Fruit fly (Drosophila melanogaster) whole organism, embryonic: Measurements from ENCODE around the gene PCNA2.

ENCODE experiments used
- BEAF-32 ChIP-seq: fragments of 200-800 bp; sonication (Bioruptor generic); optimal IDR thresholded peaks from 3 replicates; lab custom pipeline; 2017; ENCODE audit warnings: missing biosample characterization, missing genetic modification characterization, mild to moderate bottlenecking, moderate library complexity, missing genetic modification reagents
- Bgb ChIP-seq: fragments of 200-800 bp; sonication (Bioruptor generic); IDR thresholded peaks from 2 replicates; pipeline ENCODE4 v1.3.6; 2022; ENCODE audit warnings: missing biosample characterization, missing genetic modification characterization; ENCODE audit not compliant: partially characterized antibody
- CG10209 ChIP-seq: fragments of 200-800 bp; sonication (Bioruptor generic); optimal IDR thresholded peaks from 3 replicates; lab custom pipeline; 2017; ENCODE audit warnings: missing biosample characterization, mild to moderate bottlenecking, missing genetic modification characterization, missing genetic modification reagents
- CG12104 ChIP-seq: fragments of 200-800 bp; sonication (Bioruptor generic); optimal IDR thresholded peaks from 3 replicates; lab custom pipeline; 2016; ENCODE audit warnings: missing biosample characterization, missing genetic modification characterization
- CG13624 ChIP-seq: fragments of 200-800 bp; sonication (Bioruptor generic); optimal IDR thresholded peaks from 2 replicates; lab custom pipeline; 2016; ENCODE audit warnings: missing biosample characterization, missing genetic modification characterization
- CG1603 ChIP-seq: fragments of 200-800 bp; sonication (Bioruptor generic); optimal IDR thresholded peaks from 2 replicates; lab custom pipeline; 2019; ENCODE audit warnings: missing biosample characterization, mild to moderate bottlenecking, missing genetic modification characterization, moderate library complexity
- CG2116 ChIP-seq: fragments of 200-800 bp; sonication (Bioruptor generic); optimal IDR thresholded peaks from 3 replicates; lab custom pipeline; 2018; ENCODE audit warnings: missing biosample characterization, mild to moderate bottlenecking, missing genetic modification characterization
- CG2129 ChIP-seq: fragments of 200-800 bp; sonication (Bioruptor generic); IDR thresholded peaks from 2 replicates; pipeline ENCODE4 v1.3.6; 2022; ENCODE audit warnings: missing biosample characterization, missing genetic modification characterization; ENCODE audit not compliant: partially characterized antibody
- CG2712 ChIP-seq: fragments of 200-800 bp; optimal IDR thresholded peaks from 3 replicates; lab custom pipeline; 2019; ENCODE audit warnings: missing biosample characterization, mild to moderate bottlenecking, missing genetic modification characterization, moderate library complexity
- CG30431 ChIP-seq: fragments of 200-800 bp; sonication (Bioruptor generic); optimal IDR thresholded peaks from 2 replicates; lab custom pipeline; 2017; ENCODE audit warnings: missing biosample characterization, missing genetic modification characterization
- CG31365 ChIP-seq: fragments of 200-800 bp; sonication (Bioruptor generic); optimal IDR thresholded peaks from 2 replicates; lab custom pipeline; 2018; ENCODE audit warnings: missing biosample characterization, mild to moderate bottlenecking, missing genetic modification characterization
- CG34224 ChIP-seq: fragments of 200-800 bp; sonication (Bioruptor generic); IDR thresholded peaks from 3 replicates; pipeline ENCODE4 v1.3.6; 2022; ENCODE audit warnings: missing biosample characterization, missing genetic modification characterization; ENCODE audit not compliant: partially characterized antibody
- CG34376 ChIP-seq: fragments of 200-800 bp; sonication (Bioruptor generic); optimal IDR thresholded peaks from 2 replicates; lab custom pipeline; 2018; ENCODE audit warnings: missing biosample characterization, mild to moderate bottlenecking, missing genetic modification characterization
- CG34422 ChIP-seq: fragments of 200-800 bp; sonication (Bioruptor generic); IDR thresholded peaks from 3 replicates; pipeline ENCODE4 v1.3.6; 2022; ENCODE audit warnings: missing biosample characterization, missing genetic modification characterization
- CG4282 ChIP-seq: fragments of 200-800 bp; sonication (Bioruptor generic); optimal IDR thresholded peaks from 2 replicates; lab custom pipeline; 2016; ENCODE audit warnings: missing biosample characterization, missing genetic modification characterization
- CG4730 ChIP-seq: fragments of 200-800 bp; sonication (Bioruptor generic); IDR thresholded peaks from 2 replicates; pipeline ENCODE4 v1.3.6; 2022; ENCODE audit warnings: missing biosample characterization, missing genetic modification characterization
- CG5953 ChIP-seq: fragments of 200-800 bp; sonication (Bioruptor generic); IDR thresholded peaks from 2 replicates; pipeline ENCODE4 v1.3.6; 2022; ENCODE audit warnings: missing biosample characterization, missing genetic modification characterization
- Doc3 ChIP-seq: fragments of 200-800 bp; sonication (Bioruptor generic); IDR thresholded peaks from 3 replicates; pipeline ENCODE4 v1.3.6; 2022; ENCODE audit warnings: missing biosample characterization, missing genetic modification characterization; ENCODE audit not compliant: partially characterized antibody
- Dp ChIP-seq: fragments of 200-800 bp; sonication (Bioruptor generic); optimal IDR thresholded peaks from 2 replicates; lab custom pipeline; 2018; ENCODE audit warnings: missing biosample characterization, mild to moderate bottlenecking, missing genetic modification characterization, moderate library complexity
- Dref ChIP-seq: fragments of 200-800 bp; sonication (Bioruptor generic); IDR thresholded peaks from 2 replicates; pipeline ENCODE4 v1.3.6; 2022; ENCODE audit warnings: missing biosample characterization, missing genetic modification characterization
- HLH4C ChIP-seq: fragments of 200-800 bp; sonication (Bioruptor generic); IDR thresholded peaks from 3 replicates; pipeline ENCODE4 v1.3.6; 2022; ENCODE audit warnings: missing biosample characterization, missing genetic modification characterization; ENCODE audit not compliant: partially characterized antibody
- HLHmδ ChIP-seq: fragments of 200-800 bp; sonication (Bioruptor generic); optimal IDR thresholded peaks from 2 replicates; lab custom pipeline; 2018; ENCODE audit warnings: missing biosample characterization, mild to moderate bottlenecking, missing genetic modification characterization, moderate library complexity
- HmgZ ChIP-seq: fragments of 200-800 bp; sonication (Bioruptor generic); optimal IDR thresholded peaks from 2 replicates; lab custom pipeline; 2018; ENCODE audit warnings: missing biosample characterization, mild to moderate bottlenecking, missing genetic modification characterization
- Hsf ChIP-seq: fragments of 200-800 bp; sonication (Bioruptor generic); optimal IDR thresholded peaks from 3 replicates; lab custom pipeline; 2016; ENCODE audit warnings: missing biosample characterization, missing genetic modification characterization
- Med ChIP-seq: fragments of 200-800 bp; sonication (Bioruptor generic); peaks from one replicate; lab custom pipeline; 2016; ENCODE audit warnings: missing biosample characterization, missing genetic modification characterization, mild to moderate bottlenecking, inconsistent platforms, moderate library complexity
- Myb ChIP-seq: fragments of 200-800 bp; sonication (Bioruptor generic); optimal IDR thresholded peaks from 2 replicates; lab custom pipeline; 2016; ENCODE audit warnings: missing biosample characterization, missing genetic modification characterization
- Ravus ChIP-seq: fragments of 200-800 bp; sonication (Bioruptor generic); IDR thresholded peaks from 2 replicates; pipeline ENCODE4 v1.3.6; 2022; ENCODE audit warnings: missing biosample characterization, missing genetic modification characterization
- Scr ChIP-seq: fragments of 200-800 bp; sonication (Bioruptor generic); IDR thresholded peaks from 2 replicates; pipeline ENCODE4 v1.3.6; 2022; ENCODE audit warnings: missing biosample characterization, missing genetic modification characterization; ENCODE audit not compliant: partially characterized antibody
- Sry-δ ChIP-seq: fragments of 200-800 bp; sonication (Bioruptor generic); optimal IDR thresholded peaks from 2 replicates; lab custom pipeline; 2016; ENCODE audit warnings: missing biosample characterization, missing genetic modification characterization
- ato ChIP-seq: fragments of 200-800 bp; sonication (Bioruptor generic); IDR thresholded peaks from 2 replicates; pipeline ENCODE4 v1.3.6; 2022; ENCODE audit warnings: missing biosample characterization, missing genetic modification characterization; ENCODE audit not compliant: partially characterized antibody
- bowl ChIP-seq: fragments of 200-800 bp; sonication (Bioruptor generic); IDR thresholded peaks from 2 replicates; pipeline ENCODE4 v1.3.6; 2022; ENCODE audit warnings: missing biosample characterization, missing genetic modification characterization
- btn ChIP-seq: fragments of 200-800 bp; sonication (Bioruptor generic); optimal IDR thresholded peaks from 2 replicates; lab custom pipeline; 2016; ENCODE audit warnings: missing biosample characterization, missing genetic modification characterization
- cad ChIP-seq: fragments of >200 bp; optimal IDR thresholded peaks from 2 replicates; lab custom pipeline; 2017; ENCODE audit warnings: missing biosample characterization, missing genetic modification characterization
- cato ChIP-seq: fragments of 200-800 bp; sonication (Bioruptor generic); optimal IDR thresholded peaks from 2 replicates; lab custom pipeline; 2016; ENCODE audit warnings: missing biosample characterization, missing genetic modification characterization, borderline replicate concordance
- chinmo ChIP-seq: fragments of 200-800 bp; sonication (Bioruptor generic); IDR thresholded peaks from 4 replicates; pipeline ENCODE4 v1.3.6; 2022; ENCODE audit warnings: missing biosample characterization, missing genetic modification characterization; ENCODE audit not compliant: partially characterized antibody
- ci ChIP-seq: fragments of 200-800 bp; sonication (Bioruptor generic); IDR thresholded peaks from 3 replicates; pipeline ENCODE4 v1.3.6; 2022; ENCODE audit warnings: missing biosample characterization, missing genetic modification characterization
- crp ChIP-seq, 2 experiments: fragments of 200-800 bp; sonication (Bioruptor generic); optimal IDR thresholded peaks; 2 replicates in 1 of 2; 3 replicates in 1 of 2; lab custom pipeline; 2017; ENCODE audit warnings: missing biosample characterization in 2 of 2, missing genetic modification characterization in 2 of 2, mild to moderate bottlenecking in 1 of 2, moderate library complexity in 1 of 2
- disco-r ChIP-seq: fragments of 200-800 bp; sonication (Bioruptor generic); optimal IDR thresholded peaks from 2 replicates; lab custom pipeline; 2016; ENCODE audit warnings: missing biosample characterization, missing genetic modification characterization
- dm ChIP-seq: fragments of 200-800 bp; sonication (Bioruptor generic); optimal IDR thresholded peaks from 3 replicates; lab custom pipeline; 2016; ENCODE audit warnings: missing biosample characterization, missing genetic modification characterization
- exex ChIP-seq: fragments of 200-800 bp; sonication (Bioruptor generic); optimal IDR thresholded peaks from 4 replicates; lab custom pipeline; 2018; ENCODE audit warnings: missing biosample characterization, mild to moderate bottlenecking, missing genetic modification characterization, moderate library complexity
- fd96Cb ChIP-seq: fragments of 200-800 bp; sonication (Bioruptor generic); optimal IDR thresholded peaks from 2 replicates; lab custom pipeline; 2018; ENCODE audit warnings: missing biosample characterization, mild to moderate bottlenecking, missing genetic modification characterization, moderate library complexity
- grn ChIP-seq: fragments of 200-800 bp; sonication (Bioruptor generic); optimal IDR thresholded peaks from 3 replicates; lab custom pipeline; 2017; ENCODE audit warnings: missing biosample characterization, missing genetic modification characterization
- kah ChIP-seq: fragments of 200-800 bp; sonication (Bioruptor generic); optimal IDR thresholded peaks from 2 replicates; lab custom pipeline; 2018; ENCODE audit warnings: missing biosample characterization, mild to moderate bottlenecking, missing genetic modification characterization
- lov ChIP-seq, 2 experiments: fragments of 200-800 bp in 1 of 2; fragments of >200 bp in 1 of 2; sonication (Bioruptor generic) in 1 of 2; IDR thresholded peaks in 1 of 2; optimal IDR thresholded peaks in 1 of 2; 2 replicates in 1 of 2; 3 replicates in 1 of 2; pipeline versions ENCODE4 v1.3.6 to Lab custom; 2017 to 2022; ENCODE audit warnings: missing biosample characterization in 1 of 2, missing genetic modification characterization in 1 of 2
- onecut ChIP-seq: fragments of 200-800 bp; sonication (Bioruptor generic); IDR thresholded peaks from 2 replicates; pipeline ENCODE4 v1.3.6; 2022; ENCODE audit warnings: missing biosample characterization, missing genetic modification characterization
- psq ChIP-seq: fragments of 200-800 bp; sonication (Bioruptor generic); optimal IDR thresholded peaks from 2 replicates; lab custom pipeline; 2017; ENCODE audit warnings: missing biosample characterization, missing genetic modification characterization
- row ChIP-seq: fragments of 200-800 bp; sonication (Bioruptor generic); IDR thresholded peaks from 3 replicates; pipeline ENCODE4 v1.3.6; 2022; ENCODE audit warnings: missing biosample characterization, missing genetic modification characterization
- sens ChIP-seq: fragments of 200-800 bp; sonication (Bioruptor generic); peaks from one replicate; lab custom pipeline; 2016; ENCODE audit warnings: missing biosample characterization, missing genetic modification characterization
- sna ChIP-seq: fragments of 200-800 bp; sonication (Bioruptor generic); IDR thresholded peaks from 2 replicates; pipeline ENCODE4 v1.3.6; 2022; ENCODE audit warnings: missing biosample characterization, missing genetic modification characterization; ENCODE audit not compliant: partially characterized antibody
- stwl ChIP-seq: fragments of 200-800 bp; sonication (Bioruptor generic); optimal IDR thresholded peaks from 3 replicates; lab custom pipeline; 2018; ENCODE audit warnings: missing biosample characterization, mild to moderate bottlenecking, missing genetic modification characterization, moderate library complexity
- tna ChIP-seq: fragments of 200-800 bp; sonication (Bioruptor generic); IDR thresholded peaks from 2 replicates; pipeline ENCODE4 v1.3.6; 2022; ENCODE audit warnings: missing biosample characterization, missing genetic modification characterization; ENCODE audit not compliant: partially characterized antibody
- trem ChIP-seq: fragments of 200-800 bp; optimal IDR thresholded peaks from 3 replicates; lab custom pipeline; 2019; ENCODE audit warnings: missing biosample characterization, mild to moderate bottlenecking, missing genetic modification characterization, moderate library complexity

The PCNA2 gene

DNA sequence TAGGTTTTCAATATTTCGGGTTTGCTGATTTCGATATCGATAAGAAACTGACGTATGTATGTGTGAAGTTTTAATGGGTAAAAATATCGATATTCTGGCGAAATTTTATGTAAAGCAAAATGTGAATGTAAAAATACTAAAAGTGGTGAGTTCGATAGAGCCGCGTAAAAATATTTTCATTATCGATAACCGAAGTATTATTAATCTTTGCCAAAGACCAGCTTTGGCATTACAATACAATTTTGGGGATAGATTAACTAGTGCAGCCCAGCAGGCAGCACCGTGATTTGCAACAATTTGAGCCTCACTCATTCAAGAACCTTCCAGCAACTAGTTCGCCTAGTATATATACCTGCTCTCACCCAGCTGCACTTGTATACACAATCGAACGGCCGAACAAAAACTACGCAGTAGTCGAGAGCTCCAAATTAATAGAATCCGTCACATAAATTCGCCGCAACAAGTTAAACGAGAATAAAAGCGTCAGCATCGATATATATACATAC, 41.5 kb downstream of the PCNA2 start (continued):
- TF ChIP-seq HLH4C (peak; percentile 95), HLHmδ (no peak), exex (tag; lab: Kevin White, UChicago) (peak; percentile 10), stwl (tag; lab: Kevin White, UChicago) (peak; percentile 96), Myb (GFP tag; lab: Kevin White, UChicago) (peak; percentile 70), ci (GFP tag; lab: Robert Waterston, UW) (no peak), CG34376 (GFP tag; lab: Kevin White, UChicago) (peak; percentile 30), onecut (GFP tag; lab: Robert Waterston, UW) (peak; percentile 8; the same call in 1 of the 2 replicates), Scr (peak; percentile 86), Bgb (peak; percentile 93), CG2116 (peak; percentile 78), sens (GFP tag; lab: Kevin White, UChicago) (peak; percentile 60), HmgZ (peak; percentile 71), lov (optimal IDR thresholded peaks at IDR 0.05; lab: Kevin White, UChicago) (no peak), lov (GFP tag; IDR thresholded peaks at IDR 0.05; lab: Robert Waterston, UW) (no peak), trem (tag; lab: Kevin White, UChicago) (peak; percentile 49), crp (GFP tag; optimal IDR thresholded peaks at IDR 0.05; lab: Kevin White, UChicago) (peak in 1 of 2 experiments; percentile 44), Dref (GFP tag; lab: Robert Waterston, UW) (peak; percentile 92), Dp (peak; percentile 66), bowl (GFP tag; lab: Robert Waterston, UW) (no peak), Sry-δ (GFP tag; lab: Kevin White, UChicago) (peak; percentile 84), CG34422 (GFP tag; lab: Robert Waterston, UW) (peak; percentile 13; the same call in 1 of the 3 replicates), CG13624 (GFP tag; lab: Kevin White, UChicago) (peak; percentile 65), Hsf (GFP tag; lab: Kevin White, UChicago) (peak; percentile 1), BEAF-32 (peak; percentile 81), dm (peak; percentile 1), CG2712 (peak; percentile 33), Doc3 (peak; percentile 85), chinmo (GFP tag; lab: Robert Waterston, UW) (peak; percentile 66; the same call in 2 of the 4 replicates), tna (GFP tag; lab: Robert Waterston, UW) (peak; percentile 92), psq (GFP tag; lab: Kevin White, UChicago) (no peak), disco-r (no peak), sna (GFP tag; lab: Robert Waterston, UW) (peak; percentile 90), CG34224 (GFP tag; lab: Robert Waterston, UW) (peak; percentile 96), ato (GFP tag; lab: Robert Waterston, UW) (peak; percentile 94), grn (GFP tag; lab: Kevin White, UChicago) (peak; percentile 62), CG2129 (GFP tag; lab: Robert Waterston, UW) (peak; percentile 62), Ravus (GFP tag; lab: Robert Waterston, UW) (no peak), CG5953 (no peak)

DNA sequence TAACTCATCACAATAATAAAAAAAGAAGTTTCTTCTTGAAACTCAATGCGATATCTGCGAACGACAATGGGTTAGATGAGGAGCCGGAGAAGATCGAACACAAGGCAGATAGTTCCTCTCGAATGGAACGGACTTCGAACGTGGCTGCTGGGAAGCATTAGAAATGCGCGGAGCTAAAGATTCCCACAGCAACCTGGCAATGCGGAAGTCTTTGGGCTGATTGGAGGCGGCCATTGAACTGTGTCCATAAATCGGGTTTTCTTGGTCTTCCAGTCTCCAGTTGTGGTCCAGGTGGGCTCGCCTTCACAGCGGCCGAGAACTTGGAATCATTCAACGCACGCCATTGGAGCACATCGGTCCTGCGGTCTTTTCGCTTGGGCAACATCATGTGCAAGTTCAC, 43.5 kb downstream of the PCNA2 start, which contains the start of gene CG13081:
Gene CG13081 (plus strand): TSS at position 301 of the 400 bp plus-strand sequence.
- TF ChIP-seq Med (GFP tag; lab: Kevin White, UChicago) (no peak), kah (GFP tag; lab: Kevin White, UChicago) (no peak), CG1603 (tag; lab: Kevin White, UChicago) (no peak), CG30431 (no peak), CG4730 (GFP tag; lab: Robert Waterston, UW) (no peak), fd96Cb (no peak), CG12104 (GFP tag; lab: Kevin White, UChicago) (no peak), btn (GFP tag; lab: Kevin White, UChicago) (no peak), CG31365 (no peak), CG10209 (no peak), cato (no peak), CG4282 (GFP tag; lab: Kevin White, UChicago) (no peak), cad (GFP tag; lab: Kevin White, UChicago) (no peak), row (GFP tag; lab: Robert Waterston, UW) (no peak)
